Worm (Caenorhabditis elegans) whole organism, L4 larva: ENCODE data around the gene C52G5.2.

ENCODE experiments used
- R02D3.7 ChIP-seq: fragments of 150-350 bp; sonication (generic microtip); optimal IDR thresholded peaks from 3 replicates; lab custom pipeline; 2014; ENCODE audit warnings: missing biosample characterization, missing genetic modification characterization
- T20F7.1 ChIP-seq: fragments of 200-800 bp; sonication (Bioruptor generic); optimal IDR thresholded peaks from 2 replicates; lab custom pipeline; 2018; ENCODE audit warnings: mild to moderate bottlenecking, missing genetic modification characterization, missing compliant biosample characterization
- Y105C5A.15 ChIP-seq: fragments of 200-800 bp; sonication (Bioruptor generic); IDR thresholded peaks from 2 replicates; pipeline ENCODE4 v1.3.6; 2022; ENCODE audit warnings: missing genetic modification characterization, missing compliant biosample characterization
- Y75B8A.6 ChIP-seq: fragments of 200-800 bp; sonication (Bioruptor generic); IDR thresholded peaks from 2 replicates; pipeline ENCODE4 v1.3.6; 2022; ENCODE audit warnings: missing genetic modification reagents, missing genetic modification characterization, missing compliant biosample characterization
- aha-1 ChIP-seq: fragments of 150-350 bp; peaks from one replicate; lab custom pipeline; 2014; ENCODE audit warnings: missing biosample characterization, missing genetic modification characterization
- ama-1 ChIP-seq: fragments of 150-350 bp; optimal IDR thresholded peaks from 2 replicates; lab custom pipeline; 2014; ENCODE audit warnings: inconsistent platforms, mixed read lengths
- ceh-20 ChIP-seq: fragments of 200-800 bp; sonication (Bioruptor generic); IDR thresholded peaks from 2 replicates; pipeline ENCODE4 v1.3.6; 2022; ENCODE audit warnings: missing genetic modification reagents, missing genetic modification characterization, missing compliant biosample characterization
- ceh-32 ChIP-seq: sonication (generic microtip); optimal IDR thresholded peaks from 2 replicates; lab custom pipeline; 2016; ENCODE audit warnings: mild to moderate bottlenecking, missing genetic modification characterization, missing compliant biosample characterization; ENCODE audit not compliant: poor library complexity
- cey-2 ChIP-seq: sonication (generic microtip); optimal IDR thresholded peaks from 3 replicates; lab custom pipeline; 2017; ENCODE audit warnings: missing genetic modification characterization, mild to moderate bottlenecking, missing compliant biosample characterization, antibody characterized with exemption, borderline replicate concordance; ENCODE audit not compliant: insufficient read depth
- daf-16 ChIP-seq, 3 experiments: sonication (generic microtip); optimal IDR thresholded peaks; 2 replicates each; lab custom pipeline; 2016 to 2017; ENCODE audit warnings: missing genetic modification characterization in 3 of 3, missing genetic modification reagents in 3 of 3, mild to moderate bottlenecking in 2 of 3, missing compliant biosample characterization in 2 of 3, missing biosample characterization in 1 of 3, moderate library complexity in 1 of 3
- daf-8 ChIP-seq: fragments of 200-800 bp; sonication (Bioruptor generic); IDR thresholded peaks from 2 replicates; pipeline ENCODE4 v1.3.6; 2022; ENCODE audit warnings: missing genetic modification characterization, missing compliant biosample characterization
- dmd-6 ChIP-seq: fragments of 200-800 bp; sonication (Bioruptor generic); IDR thresholded peaks from 2 replicates; pipeline ENCODE4 v1.3.6; 2022; ENCODE audit warnings: missing genetic modification reagents, missing genetic modification characterization, missing compliant biosample characterization
- dve-1 ChIP-seq: sonication (generic microtip); optimal IDR thresholded peaks from 2 replicates; lab custom pipeline; 2017; ENCODE audit warnings: antibody characterized with exemption, mild to moderate bottlenecking, missing genetic modification characterization, missing compliant biosample characterization; ENCODE audit not compliant: insufficient read depth
- egl-43 ChIP-seq: fragments of 200-800 bp; sonication (Bioruptor generic); IDR thresholded peaks from 2 replicates; pipeline ENCODE4 v1.3.6; 2022; ENCODE audit warnings: missing genetic modification reagents, missing genetic modification characterization, missing compliant biosample characterization
- hlh-11 ChIP-seq: fragments of 200-800 bp; sonication (Bioruptor generic); optimal IDR thresholded peaks from 2 replicates; lab custom pipeline; 2018; ENCODE audit warnings: mild to moderate bottlenecking, missing genetic modification characterization, missing compliant biosample characterization
- lin-1 ChIP-seq: fragments of 200-800 bp; sonication (Bioruptor generic); IDR thresholded peaks from 2 replicates; pipeline ENCODE4 v1.3.6; 2022; ENCODE audit warnings: missing genetic modification reagents, missing genetic modification characterization, missing compliant biosample characterization
- madf-5 ChIP-seq, 2 experiments: fragments of 200-800 bp; sonication (Bioruptor generic); IDR thresholded peaks; 2 replicates each; pipeline ENCODE4 v1.3.6; 2022; ENCODE audit warnings: missing compliant biosample characterization in 2 of 2, missing genetic modification characterization in 2 of 2
- madf-9 ChIP-seq: fragments of 200-800 bp; sonication (Bioruptor generic); conservative IDR thresholded peaks from 2 replicates; pipeline ENCODE4 v1.3.6; 2022; ENCODE audit warnings: missing genetic modification reagents, missing genetic modification characterization, missing compliant biosample characterization
- mdl-1 ChIP-seq, 2 experiments: fragments of 150-350 bp in 1 of 2; sonication (generic microtip) in 1 of 2; optimal IDR thresholded peaks; 2 replicates each; lab custom pipeline; 2014 to 2017; ENCODE audit warnings: missing biosample characterization in 2 of 2, missing genetic modification characterization in 2 of 2
- mes-2 ChIP-seq: sonication (generic microtip); optimal IDR thresholded peaks from 2 replicates; lab custom pipeline; 2016; ENCODE audit warnings: missing genotype, mild to moderate bottlenecking, missing genetic modification characterization, missing compliant biosample characterization; ENCODE audit not compliant: poor library complexity, severe bottlenecking
- nhr-28 ChIP-seq: fragments of 150-350 bp; optimal IDR thresholded peaks from 2 replicates; lab custom pipeline; 2014; ENCODE audit warnings: missing biosample characterization, missing genetic modification characterization
- nhr-48 ChIP-seq: sonication (generic microtip); optimal IDR thresholded peaks from 2 replicates; lab custom pipeline; 2016; ENCODE audit warnings: mild to moderate bottlenecking, missing genetic modification characterization, missing compliant biosample characterization
- php-3 ChIP-seq: fragments of 200-800 bp; sonication (Bioruptor generic); IDR thresholded peaks from 2 replicates; pipeline ENCODE4 v1.3.6; 2022; ENCODE audit warnings: missing genetic modification reagents, missing genetic modification characterization, missing compliant biosample characterization
- set-16 ChIP-seq: fragments of 200-800 bp; sonication (Bioruptor generic); IDR thresholded peaks from 2 replicates; pipeline ENCODE4 v1.3.6; 2022; ENCODE audit warnings: missing genetic modification reagents, missing genetic modification characterization, missing compliant biosample characterization
- snpc-4 ChIP-seq: fragments of 150-350 bp; optimal IDR thresholded peaks from 2 replicates; lab custom pipeline; 2014; ENCODE audit warnings: missing biosample characterization, missing genetic modification characterization
- tag-97 ChIP-seq: fragments of 200-800 bp; sonication (Bioruptor generic); IDR thresholded peaks from 2 replicates; pipeline ENCODE4 v1.3.6; 2022; ENCODE audit warnings: missing genetic modification characterization, missing compliant biosample characterization
- tra-1 ChIP-seq: fragments of 200-800 bp; sonication (Bioruptor generic); IDR thresholded peaks from 2 replicates; pipeline ENCODE4 v1.3.6; 2022; ENCODE audit warnings: missing genetic modification reagents, missing genetic modification characterization, missing compliant biosample characterization
- unc-62 ChIP-seq, 3 experiments: fragments of 150-350 bp in 1 of 3; sonication (generic microtip); optimal IDR thresholded peaks in 2 of 3; peaks in 1 of 3; 1 replicate in 1 of 3; 2 replicates in 2 of 3; lab custom pipeline; 2014 to 2017; ENCODE audit warnings: missing biosample characterization in 3 of 3, missing genetic modification characterization in 3 of 3, missing genetic modification reagents in 3 of 3, missing genotype in 1 of 3
- zip-11 ChIP-seq: fragments of 200-800 bp; sonication (Bioruptor generic); IDR thresholded peaks from 2 replicates; pipeline ENCODE4 v1.3.6; 2022; ENCODE audit warnings: missing genetic modification characterization, missing compliant biosample characterization
- ztf-7 ChIP-seq: fragments of 150-350 bp; optimal IDR thresholded peaks from 2 replicates; lab custom pipeline; 2014; ENCODE audit warnings: missing biosample characterization, missing genetic modification characterization

Gene C52G5.2

DNA sequence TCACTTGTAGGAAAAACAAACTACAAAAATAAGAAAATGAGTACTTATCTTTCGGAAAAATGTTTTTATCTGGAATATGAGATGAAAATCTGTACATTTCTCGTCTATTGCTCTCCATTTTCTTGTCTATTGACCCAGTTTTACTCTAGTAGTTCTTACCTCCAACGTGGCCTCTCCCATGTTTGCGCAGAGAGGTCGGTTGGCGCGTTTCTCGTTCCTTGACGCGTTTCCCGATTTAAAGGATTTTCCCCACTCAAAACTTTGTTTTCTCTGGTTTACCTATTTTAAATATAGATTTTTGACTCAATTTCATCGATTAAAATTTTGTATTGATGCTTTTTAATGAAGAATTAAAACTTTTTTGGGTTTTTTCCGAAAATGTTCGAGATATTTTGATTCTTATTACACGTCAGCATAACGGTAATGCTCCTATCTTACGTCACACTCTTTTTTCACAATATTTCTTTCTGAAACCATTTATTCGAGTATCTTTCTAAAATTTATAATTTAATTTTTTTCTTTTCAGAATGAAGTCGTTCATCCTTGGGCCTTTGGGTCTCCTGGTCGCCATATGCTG lies 17.7 kb downstream of the C52G5.2 start, which contains the start of gene T14G8.3 (continued):
- peak; percentile 45 for TF ChIP-seq T20F7.1
- peak in 1 of 2 experiments; percentile 41 for TF ChIP-seq mdl-1 (tag; optimal IDR thresholded peaks at IDR 0.05; lab: Kevin White, UChicago)
- no peak for TF ChIP-seq R02D3.7 (tag; lab: Kevin White, UChicago)
- peak; percentile 69 for TF ChIP-seq mes-2 (tag; lab: Kevin White, UChicago)
- no peak for TF ChIP-seq daf-8
- no peak for TF ChIP-seq daf-16 (GFP tag; optimal IDR thresholded peaks at IDR 0.05; lab: Kevin White, UChicago)
- peak; percentile 52 for TF ChIP-seq daf-16 (tag; optimal IDR thresholded peaks at IDR 0.05; lab: Kevin White, UChicago)
- TF ChIP-seq ceh-20: no peak
- no peak for TF ChIP-seq snpc-4 (tag; lab: Kevin White, UChicago)
- TF ChIP-seq dmd-6 (GFP tag; lab: Robert Waterston, UW): peak; percentile 26; the same call in 1 of the 2 replicates
- no peak for TF ChIP-seq ztf-7 (tag; lab: Kevin White, UChicago)
- TF ChIP-seq set-16 (GFP tag; lab: Robert Waterston, UW): no peak
- TF ChIP-seq nhr-28 (tag; lab: Kevin White, UChicago): peak; percentile 58

DNA sequence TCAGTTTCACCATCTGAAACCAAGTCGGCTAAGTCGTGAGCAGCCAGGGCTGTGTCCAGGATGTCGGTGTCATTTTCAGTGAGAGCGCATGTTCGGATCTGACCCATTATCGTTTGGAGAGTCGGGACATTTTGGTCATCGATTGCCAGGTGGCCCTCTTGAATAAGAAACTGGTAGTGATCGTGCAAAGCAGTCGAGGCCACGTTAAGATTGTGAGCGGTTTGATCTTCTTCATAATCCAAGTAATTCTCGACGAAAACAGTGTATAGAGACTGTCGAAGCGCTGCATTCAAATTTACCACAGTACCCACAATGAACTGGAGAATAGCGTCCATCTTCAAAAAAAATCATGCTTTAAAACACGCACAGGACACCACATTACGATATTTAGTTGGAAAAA lies 19.4 kb downstream of the C52G5.2 start, which contains the start of gene T14G8.6:
TSS of gene T14G8.6 (minus strand) at position 338 of the 400 bp plus-strand sequence.
- TF ChIP-seq cey-2 (tag; lab: Kevin White, UChicago) (no peak), aha-1 (peak; percentile 95), nhr-48 (no peak), tag-97 (GFP tag; lab: Robert Waterston, UW) (0 out of 2 replicates have a peak, but pooled peaks have one; percentile 24), ztf-7 (tag; lab: Kevin White, UChicago) (no peak), madf-5 (GFP tag; IDR thresholded peaks at IDR 0.05; lab: Robert Waterston, UW) (no peak)

DNA sequence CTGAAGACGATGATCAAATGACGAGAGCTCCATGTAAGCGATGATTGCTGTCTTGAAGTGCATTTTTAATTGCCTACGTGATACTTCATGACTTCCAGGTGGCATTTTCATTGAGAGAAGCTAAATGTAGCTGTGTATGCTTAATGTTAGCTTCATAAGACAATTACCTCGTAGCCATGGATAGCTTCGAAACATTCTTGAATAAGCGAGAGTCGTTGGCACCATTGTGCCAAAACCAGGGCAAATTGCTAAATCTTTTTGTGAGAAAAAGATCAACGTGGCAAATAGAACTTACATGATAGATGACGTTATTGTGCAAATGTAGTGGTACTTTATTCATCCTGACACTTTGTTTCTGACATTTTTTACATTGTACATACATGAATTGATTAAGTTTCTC lies 20.2 kb downstream of the C52G5.2 start:
- TF ChIP-seq ama-1 (lab: Kevin White, UChicago): no peak
- TF ChIP-seq aha-1: peak; percentile 91

DNA sequence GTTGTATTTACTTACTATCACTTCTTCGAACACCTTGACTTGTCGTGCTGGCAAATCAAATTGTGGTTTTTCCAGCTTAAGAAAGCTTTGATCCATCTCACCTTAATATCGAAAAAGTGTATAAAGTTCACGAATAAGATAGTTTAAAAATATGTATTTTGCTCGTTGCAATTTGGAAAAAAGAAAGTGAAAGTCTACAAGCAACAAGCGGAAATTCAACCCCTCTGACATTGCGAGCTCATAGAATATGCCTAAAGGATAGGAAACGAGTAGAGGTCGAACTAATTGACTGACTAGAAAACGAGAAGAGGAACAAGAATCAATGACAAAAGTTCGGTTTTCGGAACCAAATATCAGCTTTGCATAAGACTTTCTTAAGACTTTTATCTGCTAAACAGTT lies 20.7 kb downstream of the C52G5.2 start, which contains the start of gene T14G8.4:
TSS of gene T14G8.4 (minus strand) at position 101 of the 400 bp plus-strand sequence.
- TF ChIP-seq unc-62 (GFP tag; optimal IDR thresholded peaks at IDR 0.05 in 1 of 2; lab: Kevin White, UChicago): peak in 1 of 2 experiments; percentile 66
- no peak for TF ChIP-seq unc-62 (tag; optimal IDR thresholded peaks at IDR 0.05; lab: Kevin White, UChicago)
- TF ChIP-seq egl-43 (GFP tag; lab: Robert Waterston, UW): no peak

DNA sequence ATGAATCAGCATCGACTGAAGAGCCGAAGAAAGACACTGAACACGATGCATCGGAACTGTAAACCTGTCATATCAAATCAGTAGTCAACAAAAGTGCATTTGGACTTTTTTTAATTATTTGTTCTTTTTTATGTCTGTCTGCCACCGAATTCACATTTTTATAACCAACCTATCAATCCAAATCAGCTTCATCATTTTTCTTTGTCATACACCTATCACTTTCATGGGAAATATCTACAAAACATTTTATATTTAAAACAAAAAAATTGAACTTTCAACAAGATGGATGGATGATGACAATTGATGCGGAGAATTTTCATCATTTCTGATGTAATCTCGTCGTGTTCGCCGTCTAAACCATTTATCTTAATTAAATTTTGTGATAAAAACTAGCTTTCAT lies 26.3 kb downstream of the C52G5.2 start:
- TF ChIP-seq tra-1 (peak; percentile 75; the same call in 1 of the 2 replicates), ceh-32 (no peak), dmd-6 (GFP tag; lab: Robert Waterston, UW) (peak; percentile 97), madf-9 (GFP tag; lab: Robert Waterston, UW) (no peak), zip-11 (GFP tag; lab: Robert Waterston, UW) (no peak), nhr-28 (tag; lab: Kevin White, UChicago) (peak; percentile 5), Y75B8A.6 (GFP tag; lab: Robert Waterston, UW) (peak; percentile 37; the same call in 1 of the 2 replicates), lin-1 (GFP tag; lab: Robert Waterston, UW) (0 out of 2 replicates have a peak, but pooled peaks have one; percentile 11), daf-16 (GFP tag; optimal IDR thresholded peaks at IDR 0.05; lab: Kevin White, UChicago) (peak in 1 of 2 experiments; percentile 71), daf-16 (tag; optimal IDR thresholded peaks at IDR 0.05; lab: Kevin White, UChicago) (peak; percentile 40), Y105C5A.15 (GFP tag; lab: Robert Waterston, UW) (no peak), hlh-11 (tag; lab: Kevin White, UChicago) (peak; percentile 22), php-3 (GFP tag; lab: Robert Waterston, UW) (no peak), dve-1 (tag; lab: Kevin White, UChicago) (peak; percentile 72), T20F7.1 (peak; percentile 58)
